Fruit fly (Drosophila melanogaster): ENCODE measurements around the gene Nup160.

Gene Nup160

DNA sequence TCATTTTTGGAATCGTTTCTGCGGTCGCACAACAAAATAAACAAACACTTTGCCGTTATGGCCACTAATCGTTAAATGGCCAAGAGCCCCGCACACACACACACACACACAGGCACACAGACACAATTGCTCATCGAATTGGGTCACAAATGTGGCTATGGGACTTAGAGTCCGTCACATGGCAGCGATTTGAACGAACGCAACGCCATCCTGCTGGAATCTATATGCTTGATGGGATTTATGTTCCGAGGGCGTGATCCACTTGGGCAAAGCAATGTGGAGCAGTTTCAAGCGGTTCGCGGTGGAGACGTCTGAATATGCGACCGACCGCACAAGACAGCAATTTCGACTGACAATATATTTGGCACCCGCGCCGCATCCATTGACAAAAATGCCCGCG, 47.0 kb downstream of the Nup160 start:
- TF ChIP-seq CG3919 (GFP tag; optimal IDR thresholded peaks at IDR 0.05) (no peak), Sox14 (GFP tag; optimal IDR thresholded peaks at IDR 0.05) (no peak), CG1621 (tag; optimal IDR thresholded peaks at IDR 0.05) (no peak), eg (GFP tag; IDR thresholded peaks at IDR 0.05) (0 out of 3 replicates have a peak, but pooled peaks have one; percentile 18), Sox15 (GFP tag; optimal IDR thresholded peaks at IDR 0.05) (no peak)

DNA sequence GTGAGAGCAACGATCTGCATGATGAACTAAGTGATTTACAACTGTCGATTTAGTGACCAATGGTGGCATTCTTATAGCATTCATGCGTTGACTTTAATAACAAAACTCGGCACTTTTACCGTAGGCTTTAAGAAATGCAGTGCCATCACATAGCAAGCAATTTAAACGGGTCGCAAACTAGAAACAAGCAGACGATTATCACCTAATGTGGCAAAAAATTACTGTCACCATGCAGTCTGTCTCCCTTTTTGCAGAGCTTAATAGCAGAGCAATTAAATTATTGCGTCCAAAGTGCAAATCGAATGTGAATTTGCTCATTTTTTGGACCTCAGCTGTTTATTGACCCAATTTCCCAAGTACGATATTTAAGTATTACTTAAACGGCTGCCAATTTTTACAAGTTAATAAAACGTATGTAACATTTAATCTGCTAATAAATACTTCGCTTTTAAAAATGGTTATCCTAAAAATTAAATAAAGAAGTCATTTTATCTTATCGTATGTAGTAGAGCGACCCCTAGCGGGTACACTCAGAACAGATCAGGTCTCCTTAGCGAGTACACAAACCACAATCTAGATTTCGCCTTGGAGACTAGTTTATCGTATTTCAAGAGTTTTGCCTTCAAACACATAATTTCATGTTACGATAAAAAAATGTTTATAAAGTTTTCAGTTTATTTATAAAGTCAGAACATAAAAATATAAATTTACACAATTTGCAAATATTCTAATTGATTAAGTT, 48.2 kb downstream of the Nup160 start, which contains the start of gene Vm32E:
Gene Vm32E, minus strand, starts transcription at position 51 of the 742 bp plus-strand sequence.
- TF ChIP-seq Eip78C (GFP tag) (peak; percentile 34), CG6276 (GFP tag; optimal IDR thresholded peaks at IDR 0.05) (peak; percentile 7), Eip75B (GFP tag; optimal IDR thresholded peaks at IDR 0.05) (no peak)

DNA sequence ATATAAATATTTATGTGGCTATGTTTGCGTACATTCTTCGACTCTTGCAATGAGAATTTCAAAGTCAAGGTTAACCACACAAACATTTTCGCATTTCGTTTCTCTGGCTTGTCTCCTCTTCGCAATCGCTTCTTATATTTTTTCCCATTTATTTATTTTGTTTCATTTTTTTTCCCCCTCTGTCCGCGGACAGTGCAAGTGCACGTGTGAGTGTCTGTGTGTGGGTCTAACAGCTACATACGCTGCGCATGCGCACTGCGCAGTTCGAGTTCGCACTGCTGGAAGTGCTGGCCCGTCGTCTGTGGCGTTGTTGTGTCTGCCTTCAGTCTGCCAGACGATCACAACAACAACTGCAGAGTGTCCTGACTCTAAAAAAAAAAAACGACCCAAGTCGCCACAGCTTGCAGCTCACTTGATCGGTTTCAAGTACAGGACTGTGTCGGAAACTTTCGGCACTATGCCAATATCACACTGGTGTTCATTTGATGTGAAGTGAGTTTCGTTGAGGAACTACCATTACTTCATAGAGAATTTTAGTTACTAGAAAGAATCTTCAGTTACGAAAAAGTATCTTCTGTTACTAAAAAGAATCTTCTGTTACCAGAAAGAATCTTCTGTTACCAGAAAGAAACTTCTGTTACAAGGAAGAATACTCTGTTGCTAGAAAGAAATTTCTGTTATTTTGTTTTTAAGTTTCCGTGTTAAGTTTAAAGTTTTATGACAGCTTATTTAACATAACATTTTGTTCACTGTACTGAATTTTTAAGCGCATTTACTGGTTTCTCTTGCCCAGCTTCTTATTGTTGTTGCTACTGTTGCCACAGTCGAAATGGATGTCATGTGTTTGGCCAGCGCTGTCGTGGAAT, 52.0 kb downstream of the Nup160 start:
- TF ChIP-seq Smox (GFP tag; optimal IDR thresholded peaks at IDR 0.05) = peak; percentile 4
- TF ChIP-seq CG16779 (tag; optimal IDR thresholded peaks at IDR 0.05) = no peak
- TF ChIP-seq CG6163 (GFP tag; IDR thresholded peaks at IDR 0.05) = peak; percentile 57; the same call in 1 of the 3 replicates
- TF ChIP-seq CG34406 (GFP tag; optimal IDR thresholded peaks at IDR 0.05) = peak; percentile 18
- no peak for TF ChIP-seq CG7368 (GFP tag; optimal IDR thresholded peaks at IDR 0.05)
- no peak for TF ChIP-seq fd59A (GFP tag; optimal IDR thresholded peaks at IDR 0.05)
- no peak for TF ChIP-seq CG10669 (GFP tag; optimal IDR thresholded peaks at IDR 0.05)
- no peak for TF ChIP-seq fd85E (GFP tag; optimal IDR thresholded peaks at IDR 0.05)
- no peak for TF ChIP-seq CG8319 (GFP tag; optimal IDR thresholded peaks at IDR 0.05)
- no peak for TF ChIP-seq CG8119 (GFP tag; IDR thresholded peaks at IDR 0.05)
- TF ChIP-seq spab (GFP tag; optimal IDR thresholded peaks at IDR 0.05) = peak; percentile 14
- TF ChIP-seq net (GFP tag; optimal IDR thresholded peaks at IDR 0.05) = peak; percentile 2
- TF ChIP-seq ss (GFP tag; optimal IDR thresholded peaks at IDR 0.05) = peak; percentile 30 to 45
- peak; percentile 75 for TF ChIP-seq Eip78C (GFP tag)
- no peak for TF ChIP-seq CG4318 (GFP tag; optimal IDR thresholded peaks at IDR 0.05)
- no peak for TF ChIP-seq CG6808 (GFP tag; optimal IDR thresholded peaks at IDR 0.05)
- TF ChIP-seq eg (GFP tag; IDR thresholded peaks at IDR 0.05) = peak; percentile 53; the same call in 1 of the 3 replicates
- TF ChIP-seq CG3032 (tag; optimal IDR thresholded peaks at IDR 0.05) = peak; percentile 24
- peak; percentile 51 for TF ChIP-seq esn (GFP tag; optimal IDR thresholded peaks at IDR 0.05)
- peak; percentile 11 for TF ChIP-seq Sox14 (GFP tag; optimal IDR thresholded peaks at IDR 0.05)
- TF ChIP-seq Ets96B (tag; optimal IDR thresholded peaks at IDR 0.05) = no peak
- peak; percentile 57 for TF ChIP-seq Hr4 (GFP tag; optimal IDR thresholded peaks at IDR 0.05)
- TF ChIP-seq pdm3 (GFP tag; optimal IDR thresholded peaks at IDR 0.05) = peak; percentile 15
- peak; percentile 16 for TF ChIP-seq CG10631 (GFP tag; optimal IDR thresholded peaks at IDR 0.05)
- TF ChIP-seq CG15336 (GFP tag; IDR thresholded peaks at IDR 0.05) = no peak
- TF ChIP-seq Hr39 (GFP tag; optimal IDR thresholded peaks at IDR 0.05) = peak; percentile 20
- TF ChIP-seq Eip75B (GFP tag; optimal IDR thresholded peaks at IDR 0.05) = no peak
- no peak for TF ChIP-seq Blimp-1 (GFP tag; optimal IDR thresholded peaks at IDR 0.05)
- no peak for TF ChIP-seq CG3919 (GFP tag; optimal IDR thresholded peaks at IDR 0.05)
- TF ChIP-seq Gug (GFP tag; IDR thresholded peaks at IDR 0.05) = peak; percentile 27; the same call in 1 of the 2 replicates
- no peak for TF ChIP-seq CG32006 (GFP tag; optimal IDR thresholded peaks at IDR 0.05)
- no peak for TF ChIP-seq Hr38 (GFP tag; optimal IDR thresholded peaks at IDR 0.05)
- TF ChIP-seq CG6854 (GFP tag; optimal IDR thresholded peaks at IDR 0.05) = no peak
- no peak for TF ChIP-seq Eip93F (GFP tag; optimal IDR thresholded peaks at IDR 0.05)
- TF ChIP-seq Ets21C (GFP tag; optimal IDR thresholded peaks at IDR 0.05) = no peak
- TF ChIP-seq dsx (GFP tag; optimal IDR thresholded peaks at IDR 0.05; ENCODE audit: poor library complexity, severe bottlenecking) = peak; percentile 33
- TF ChIP-seq topi (GFP tag; optimal IDR thresholded peaks at IDR 0.05) = no peak
- peak; percentile 28 for TF ChIP-seq Sox102F (GFP tag; optimal IDR thresholded peaks at IDR 0.05)
- no peak for TF ChIP-seq Lpt (GFP tag; optimal IDR thresholded peaks at IDR 0.05)
- peak; percentile 58 for TF ChIP-seq svp (GFP tag)
- no peak for TF ChIP-seq CG8632 (GFP tag; optimal IDR thresholded peaks at IDR 0.05)
